Worm (Caenorhabditis elegans): ENCODE results near the gene R05D3.9.

DNA sequence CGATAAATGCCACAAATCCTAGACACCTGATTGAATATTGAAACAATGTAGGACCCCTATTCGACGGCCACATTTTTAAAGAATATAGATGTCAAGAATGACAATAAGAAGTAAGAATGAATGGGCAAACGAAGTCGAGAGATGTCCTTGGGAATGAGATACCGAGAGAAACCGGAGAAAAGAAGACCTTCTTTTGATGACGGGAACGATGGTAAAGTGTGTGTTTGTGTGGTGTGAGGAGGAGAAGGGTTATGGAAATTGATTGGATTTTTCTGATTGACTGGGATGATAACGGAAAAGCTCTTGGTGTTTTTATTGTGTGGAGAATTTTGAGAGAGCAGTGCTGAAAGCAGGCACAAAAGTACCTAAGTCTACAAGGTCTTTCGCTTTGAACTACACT lies at the start of gene R05D3.9:
- TF ChIP-seq egl-27 (tag; optimal IDR thresholded peaks at IDR 0.05) (no peak), T20F7.1 (GFP tag; optimal IDR thresholded peaks at IDR 0.05) (no peak), jun-1 (tag; optimal IDR thresholded peaks at IDR 0.05) (no peak), F37D6.2 (tag; optimal IDR thresholded peaks at IDR 0.05) (no peak), lsy-2 (tag; optimal IDR thresholded peaks at IDR 0.05) (no peak), ceh-28 (tag; optimal IDR thresholded peaks at IDR 0.05) (no peak), R02D3.7 (tag; optimal IDR thresholded peaks at IDR 0.05) (no peak), snpc-1.2 (GFP tag; IDR thresholded peaks at IDR 0.05) (no peak), zag-1 (tag; optimal IDR thresholded peaks at IDR 0.05) (no peak), F10B5.3 (tag; optimal IDR thresholded peaks at IDR 0.05) (no peak), unc-62 (GFP tag; optimal IDR thresholded peaks at IDR 0.05 in 1 of 2) (no peak), unc-62 (tag; optimal IDR thresholded peaks at IDR 0.05) (no peak), nhr-76 (tag; optimal IDR thresholded peaks at IDR 0.05) (no peak), rbr-2 (tag; optimal IDR thresholded peaks at IDR 0.05) (no peak), nhr-28 (tag; optimal IDR thresholded peaks at IDR 0.05) (no peak)
